Worm (Caenorhabditis elegans) whole organism, L2 larva: Measurements from ENCODE around the gene R53.5.
A peak's percentile ranks its signal among the peaks of the same experiment; 100 is the strongest.

ENCODE experiments used
- C34F6.9 ChIP-seq: fragments of 150-350 bp; optimal IDR thresholded peaks from 2 replicates; lab custom pipeline; 2014; ENCODE audit warnings: missing biosample characterization, missing genetic modification characterization
- F13H6.1 ChIP-seq: sonication (generic microtip); optimal IDR thresholded peaks from 2 replicates; lab custom pipeline; 2016; ENCODE audit warnings: missing genetic modification characterization, missing compliant biosample characterization
- R02D3.7 ChIP-seq: fragments of 150-350 bp; optimal IDR thresholded peaks from 2 replicates; lab custom pipeline; 2014; ENCODE audit warnings: missing biosample characterization, missing genetic modification characterization
- Y55F3AM.14 ChIP-seq: fragments of 200-800 bp; sonication (Bioruptor generic); optimal IDR thresholded peaks from 2 replicates; lab custom pipeline; 2018; ENCODE audit warnings: mild to moderate bottlenecking, missing genetic modification characterization, missing compliant biosample characterization
- ZK546.5 ChIP-seq: sonication (generic microtip); optimal IDR thresholded peaks from 2 replicates; lab custom pipeline; 2017; ENCODE audit warnings: missing biosample characterization, missing genetic modification characterization
- alr-1 ChIP-seq: fragments of 150-350 bp; optimal IDR thresholded peaks from 2 replicates; lab custom pipeline; 2014; ENCODE audit warnings: missing biosample characterization, missing genetic modification characterization
- aly-2 ChIP-seq: fragments of 150-350 bp; optimal IDR thresholded peaks from 2 replicates; lab custom pipeline; 2014; ENCODE audit warnings: missing biosample characterization, missing genetic modification characterization
- ama-1 ChIP-seq: fragments of 150-350 bp; optimal IDR thresholded peaks from 2 replicates; lab custom pipeline; 2018; ENCODE audit warnings: inconsistent platforms
- blmp-1 ChIP-seq: sonication (generic microtip); optimal IDR thresholded peaks from 2 replicates; lab custom pipeline; 2017; ENCODE audit warnings: missing genetic modification characterization, mild to moderate bottlenecking, missing compliant biosample characterization, antibody characterized with exemption, moderate library complexity; ENCODE audit not compliant: insufficient read depth
- ceh-16 ChIP-seq: fragments of 150-350 bp; optimal IDR thresholded peaks from 2 replicates; lab custom pipeline; 2014; ENCODE audit warnings: missing biosample characterization, missing genetic modification characterization
- ceh-82 ChIP-seq: fragments of 150-350 bp; optimal IDR thresholded peaks from 2 replicates; lab custom pipeline; 2014; ENCODE audit warnings: missing biosample characterization, missing genetic modification characterization
- crh-2 ChIP-seq: sonication (generic microtip); optimal IDR thresholded peaks from 2 replicates; lab custom pipeline; 2017; ENCODE audit warnings: missing biosample characterization, missing genetic modification characterization
- dmd-4 ChIP-seq: sonication (generic microtip); optimal IDR thresholded peaks from 2 replicates; lab custom pipeline; 2017; ENCODE audit warnings: missing biosample characterization, missing genetic modification characterization
- egl-27 ChIP-seq: sonication (generic microtip); optimal IDR thresholded peaks from 3 replicates; lab custom pipeline; 2017; ENCODE audit warnings: missing biosample characterization, missing genetic modification reagents, missing genetic modification characterization
- elt-3 ChIP-seq: sonication (generic microtip); optimal IDR thresholded peaks from 2 replicates; lab custom pipeline; 2017; ENCODE audit warnings: missing biosample characterization, missing genetic modification characterization
- gmeb-1 ChIP-seq: fragments of 150-350 bp; optimal IDR thresholded peaks from 2 replicates; lab custom pipeline; 2014; ENCODE audit warnings: missing biosample characterization, missing genetic modification characterization
- lin-11 ChIP-seq: fragments of 150-350 bp; sonication (generic microtip); optimal IDR thresholded peaks from 2 replicates; lab custom pipeline; 2014; ENCODE audit warnings: missing biosample characterization, missing genetic modification characterization, inconsistent platforms, mixed read lengths
- lin-13 ChIP-seq: fragments of 150-350 bp; optimal IDR thresholded peaks from 2 replicates; lab custom pipeline; 2014; ENCODE audit warnings: missing biosample characterization, missing genetic modification reagents, missing genetic modification characterization
- lin-39 ChIP-seq: fragments of 150-350 bp; optimal IDR thresholded peaks from 2 replicates; lab custom pipeline; 2014; ENCODE audit warnings: missing biosample characterization, missing genetic modification reagents, missing genetic modification characterization
- lsy-2 ChIP-seq, 2 experiments: fragments of 150-350 bp in 1 of 2; sonication (generic microtip) in 1 of 2; optimal IDR thresholded peaks; 2 replicates each; lab custom pipeline; 2014 to 2017; ENCODE audit warnings: missing biosample characterization in 2 of 2, missing genetic modification characterization in 2 of 2
- mbf-1 ChIP-seq: sonication (generic microtip); optimal IDR thresholded peaks from 2 replicates; lab custom pipeline; 2017; ENCODE audit warnings: missing biosample characterization, missing genetic modification characterization
- mdl-1 ChIP-seq, 2 experiments: fragments of 150-350 bp in 1 of 2; sonication (generic microtip) in 1 of 2; optimal IDR thresholded peaks; 2 replicates each; lab custom pipeline; 2017; ENCODE audit warnings: missing biosample characterization in 2 of 2, missing genetic modification characterization in 2 of 2
- nhr-10 ChIP-seq: sonication (generic microtip); optimal IDR thresholded peaks from 2 replicates; lab custom pipeline; 2017; ENCODE audit warnings: missing biosample characterization, missing genetic modification characterization
- nhr-11 ChIP-seq: fragments of 150-350 bp; optimal IDR thresholded peaks from 2 replicates; lab custom pipeline; 2014; ENCODE audit warnings: missing biosample characterization, missing genetic modification characterization
- nhr-12 ChIP-seq: fragments of 150-350 bp; optimal IDR thresholded peaks from 2 replicates; lab custom pipeline; 2014; ENCODE audit warnings: missing biosample characterization, missing genetic modification characterization
- nhr-129 ChIP-seq: fragments of 150-350 bp; optimal IDR thresholded peaks from 2 replicates; lab custom pipeline; 2014; ENCODE audit warnings: missing biosample characterization, missing genetic modification characterization
- nhr-21 ChIP-seq: fragments of 150-350 bp; optimal IDR thresholded peaks from 2 replicates; lab custom pipeline; 2014; ENCODE audit warnings: missing biosample characterization, missing genetic modification characterization
- nhr-23 ChIP-seq: fragments of 150-350 bp; optimal IDR thresholded peaks from 2 replicates; lab custom pipeline; 2014; ENCODE audit warnings: missing biosample characterization, missing genetic modification reagents, missing genetic modification characterization
- nhr-237 ChIP-seq: fragments of 150-350 bp; optimal IDR thresholded peaks from 2 replicates; lab custom pipeline; 2014; ENCODE audit warnings: missing biosample characterization, missing genetic modification characterization
- nhr-25 ChIP-seq: fragments of 150-350 bp; sonication (generic microtip); optimal IDR thresholded peaks from 3 replicates; lab custom pipeline; 2014; ENCODE audit warnings: missing biosample characterization, missing genetic modification characterization
- nhr-6 ChIP-seq: fragments of 150-350 bp; optimal IDR thresholded peaks from 2 replicates; lab custom pipeline; 2014; ENCODE audit warnings: missing biosample characterization, missing genetic modification characterization
- peb-1 ChIP-seq: fragments of 150-350 bp; optimal IDR thresholded peaks from 2 replicates; lab custom pipeline; 2014; ENCODE audit warnings: missing biosample characterization, missing genetic modification characterization
- sem-4 ChIP-seq: fragments of 150-350 bp; optimal IDR thresholded peaks from 2 replicates; lab custom pipeline; 2014; ENCODE audit warnings: missing biosample characterization, missing genetic modification reagents, missing genetic modification characterization
- skn-1 ChIP-seq: sonication (generic microtip); optimal IDR thresholded peaks from 2 replicates; lab custom pipeline; 2017; ENCODE audit warnings: missing biosample characterization, missing genetic modification characterization
- sma-3 ChIP-seq: sonication (generic microtip); optimal IDR thresholded peaks from 2 replicates; lab custom pipeline; 2016; ENCODE audit warnings: missing genetic modification reagents, missing genetic modification characterization, missing compliant biosample characterization
- sma-9 ChIP-seq, 2 experiments: fragments of 150-350 bp in 1 of 2; sonication (generic microtip) in 1 of 2; optimal IDR thresholded peaks; 2 replicates each; lab custom pipeline; 2014 to 2016; ENCODE audit warnings: missing genetic modification characterization in 2 of 2, mild to moderate bottlenecking in 1 of 2, missing biosample characterization in 1 of 2, missing compliant biosample characterization in 1 of 2, missing genetic modification reagents in 1 of 2, moderate library complexity in 1 of 2
- snpc-4 ChIP-seq: fragments of 150-350 bp; optimal IDR thresholded peaks from 2 replicates; lab custom pipeline; 2014; ENCODE audit warnings: missing biosample characterization, missing genetic modification characterization
- unc-39 ChIP-seq: fragments of 150-350 bp; optimal IDR thresholded peaks from 2 replicates; lab custom pipeline; 2014; ENCODE audit warnings: missing biosample characterization, missing genetic modification characterization
- unc-55 ChIP-seq: fragments of 150-350 bp; sonication (generic microtip); optimal IDR thresholded peaks from 3 replicates; lab custom pipeline; 2014; ENCODE audit warnings: missing biosample characterization, missing genetic modification reagents, missing genetic modification characterization
- unc-62 ChIP-seq: fragments of 150-350 bp; optimal IDR thresholded peaks from 2 replicates; lab custom pipeline; 2014; ENCODE audit warnings: missing biosample characterization, missing genetic modification reagents, missing genetic modification characterization
- zag-1 ChIP-seq: fragments of 150-350 bp; optimal IDR thresholded peaks from 2 replicates; lab custom pipeline; 2014; ENCODE audit warnings: missing biosample characterization, missing genetic modification characterization
- ztf-1 ChIP-seq: fragments of 200-800 bp; sonication (Bioruptor generic); conservative IDR thresholded peaks from 2 replicates; pipeline ENCODE4 v1.3.6; 2022; ENCODE audit warnings: missing genetic modification characterization, missing compliant biosample characterization
- ztf-11 ChIP-seq: sonication (generic microtip); optimal IDR thresholded peaks from 2 replicates; lab custom pipeline; 2017; ENCODE audit warnings: missing biosample characterization, missing genetic modification characterization
- ztf-4 ChIP-seq: fragments of 150-350 bp; optimal IDR thresholded peaks from 2 replicates; lab custom pipeline; 2014; ENCODE audit warnings: missing biosample characterization, missing genetic modification characterization

The R53.5 gene

DNA sequence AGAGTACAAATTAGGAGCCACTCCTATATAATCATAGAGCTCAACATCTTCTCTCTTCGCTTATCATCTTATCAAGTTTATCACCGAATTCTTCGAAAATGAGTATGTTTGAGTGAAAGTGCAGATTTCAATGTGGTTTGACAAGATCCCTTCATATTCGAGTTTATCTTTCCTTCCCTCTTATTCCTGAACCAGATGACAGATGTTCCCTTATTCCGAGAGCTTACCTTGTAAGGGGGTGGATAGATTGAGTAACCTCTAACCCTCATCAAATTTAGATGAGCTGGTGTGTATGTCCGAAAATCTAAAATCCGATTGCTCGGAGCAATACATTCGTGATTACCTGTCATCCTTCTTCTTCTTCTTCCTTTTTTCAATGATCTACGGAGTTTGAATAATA is 21.6 kb downstream of the R53.5 start:
- TF ChIP-seq nhr-21 (tag; lab: Kevin White, UChicago), result no peak
- TF ChIP-seq sem-4, result no peak
- no peak for TF ChIP-seq Y55F3AM.14
- no peak for TF ChIP-seq nhr-10 (tag; lab: Kevin White, UChicago)
- no peak for TF ChIP-seq nhr-6 (tag; lab: Kevin White, UChicago)
- TF ChIP-seq mdl-1 (tag; optimal IDR thresholded peaks at IDR 0.05; lab: Kevin White, UChicago), result no peak
- no peak for TF ChIP-seq lin-13
- no peak for TF ChIP-seq lin-11 (tag; lab: Kevin White, UChicago)
- TF ChIP-seq lin-39 (tag; lab: Kevin White, UChicago), result no peak
- TF ChIP-seq nhr-12 (tag; lab: Kevin White, UChicago), result no peak
- TF ChIP-seq peb-1 (tag; lab: Kevin White, UChicago), result no peak
- no peak for TF ChIP-seq ceh-82
- no peak for TF ChIP-seq unc-55 (GFP tag; lab: Kevin White, UChicago)
- no peak for TF ChIP-seq sma-3 (GFP tag; lab: Kevin White, UChicago)
- TF ChIP-seq ceh-16 (tag; lab: Kevin White, UChicago), result no peak

DNA sequence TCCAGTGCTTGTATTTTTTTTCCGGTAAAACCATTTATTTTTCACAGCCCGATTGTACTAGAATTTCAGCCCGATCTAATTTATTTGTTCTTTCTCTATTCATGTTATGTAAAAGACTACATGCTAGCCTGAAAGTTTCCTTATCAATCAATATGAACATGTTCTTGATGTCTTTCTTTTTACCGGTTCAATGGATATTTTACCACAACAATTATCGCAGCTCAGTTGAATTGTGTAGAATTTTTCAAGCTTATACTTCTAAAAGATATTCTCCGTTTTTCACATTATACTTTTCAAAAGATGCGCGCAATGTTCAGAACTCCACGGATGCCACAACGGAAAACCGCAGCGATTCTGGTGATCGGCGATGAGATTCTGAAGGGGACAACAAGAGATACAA is 26.5 kb downstream of the R53.5 start, which contains the start of gene flad-1:
flad-1 (plus strand) TSS at position 301 of the 400 bp plus-strand sequence.
- no peak for TF ChIP-seq sem-4
- TF ChIP-seq aly-2, result no peak
- no peak for TF ChIP-seq ztf-1 (GFP tag; lab: Robert Waterston, UW)
- TF ChIP-seq blmp-1, result no peak
- TF ChIP-seq sma-3 (GFP tag; lab: Kevin White, UChicago), result no peak
- TF ChIP-seq unc-62 (GFP tag; lab: Kevin White, UChicago), result no peak
- no peak for TF ChIP-seq C34F6.9
- no peak for TF ChIP-seq unc-55 (GFP tag; lab: Kevin White, UChicago)
- no peak for TF ChIP-seq skn-1 (tag; lab: Kevin White, UChicago)
- TF ChIP-seq alr-1 (tag; lab: Kevin White, UChicago), result no peak
- TF ChIP-seq, all 48 proteins: peak for 0

DNA sequence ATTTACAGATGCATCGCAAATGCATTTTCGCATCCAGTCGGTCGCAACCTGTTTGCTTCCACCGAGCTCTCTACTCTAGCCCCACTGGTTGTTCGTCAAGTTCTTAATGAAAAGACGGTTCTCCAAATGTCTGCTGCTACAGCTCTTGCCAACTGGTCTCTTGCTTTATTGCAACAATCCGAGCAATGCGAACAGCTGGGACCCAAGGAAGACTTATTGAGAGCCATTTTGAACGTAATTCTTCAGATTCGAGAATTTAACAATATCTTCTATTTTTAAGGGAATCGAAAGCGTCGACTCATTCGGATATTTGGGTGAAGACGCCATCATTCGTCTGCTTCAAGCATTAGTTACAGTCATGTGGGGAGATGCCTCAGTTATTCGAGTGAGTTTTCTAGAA is 27.0 kb downstream of the R53.5 start:
- no peak for TF ChIP-seq nhr-129
- no peak for TF ChIP-seq elt-3
- TF ChIP-seq ztf-1 (GFP tag; lab: Robert Waterston, UW), result no peak
- no peak for TF ChIP-seq sma-9 (GFP tag; optimal IDR thresholded peaks at IDR 0.05; lab: Kevin White, UChicago)
- TF ChIP-seq sma-9 (tag; optimal IDR thresholded peaks at IDR 0.05; lab: Kevin White, UChicago), result no peak
- TF ChIP-seq nhr-12 (tag; lab: Kevin White, UChicago), result no peak
- TF ChIP-seq crh-2 (tag; lab: Kevin White, UChicago), result no peak
- no peak for TF ChIP-seq nhr-25 (tag; lab: Kevin White, UChicago)
- TF ChIP-seq gmeb-1 (tag; lab: Kevin White, UChicago), result no peak
- no peak for TF ChIP-seq alr-1 (tag; lab: Kevin White, UChicago)
- no peak for TF ChIP-seq snpc-4 (tag; lab: Kevin White, UChicago)
- TF ChIP-seq lin-39 (tag; lab: Kevin White, UChicago), result no peak
- no peak for TF ChIP-seq dmd-4 (tag; lab: Kevin White, UChicago)
- no peak for TF ChIP-seq ceh-82
- TF ChIP-seq blmp-1, result no peak
- no peak for TF ChIP-seq nhr-10 (tag; lab: Kevin White, UChicago)
- TF ChIP-seq R02D3.7 (tag; lab: Kevin White, UChicago), result no peak
- TF ChIP-seq unc-39 (tag; lab: Kevin White, UChicago), result no peak
- no peak for TF ChIP-seq egl-27

DNA sequence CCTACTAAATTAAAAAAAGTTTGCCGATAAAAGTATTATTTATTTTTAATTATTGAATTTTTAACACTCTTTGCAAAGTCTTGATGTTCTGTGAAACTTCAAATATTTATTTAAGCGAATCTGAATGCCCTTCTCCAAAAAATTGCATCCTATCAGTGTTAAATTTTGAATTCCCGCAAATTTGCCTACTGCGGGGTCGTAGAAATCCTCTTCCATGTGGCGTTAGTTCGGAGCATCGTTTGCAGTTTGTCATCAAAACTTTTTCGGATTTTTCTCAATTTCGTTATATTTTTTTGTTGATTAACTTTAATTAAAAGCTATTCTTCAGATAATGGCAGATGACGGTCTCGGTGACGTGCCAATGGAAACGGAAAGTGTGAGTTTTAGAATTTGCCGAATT is 29.9 kb downstream of the R53.5 start, which contains the start of gene ufd-3:
ufd-3 (plus strand) TSS at position 324 of the 400 bp plus-strand sequence.
- TF ChIP-seq nhr-10 (tag; lab: Kevin White, UChicago) (no peak), elt-3 (no peak), ama-1 (lab: Kevin White, UChicago) (peak; percentile 24), crh-2 (tag; lab: Kevin White, UChicago) (peak; percentile 90), ceh-82 (no peak), lin-13 (peak; percentile 83), zag-1 (tag; lab: Kevin White, UChicago) (peak; percentile 60), unc-62 (GFP tag; lab: Kevin White, UChicago) (no peak), mdl-1 (tag; optimal IDR thresholded peaks at IDR 0.05; lab: Kevin White, UChicago) (peak in 1 of 2 experiments; percentile 6), aly-2 (no peak), peb-1 (tag; lab: Kevin White, UChicago) (no peak), nhr-12 (tag; lab: Kevin White, UChicago) (no peak), unc-55 (GFP tag; lab: Kevin White, UChicago) (peak; percentile 88), nhr-21 (tag; lab: Kevin White, UChicago) (peak; percentile 68), mbf-1 (tag; lab: Kevin White, UChicago) (no peak), ZK546.5 (tag; lab: Kevin White, UChicago) (no peak), nhr-23 (no peak), ztf-4 (tag; lab: Kevin White, UChicago) (peak; percentile 66), nhr-129 (peak; percentile 77), ztf-1 (GFP tag; lab: Robert Waterston, UW) (no peak), nhr-11 (tag; lab: Kevin White, UChicago) (peak; percentile 16), gmeb-1 (tag; lab: Kevin White, UChicago) (peak; percentile 97), sma-3 (GFP tag; lab: Kevin White, UChicago) (peak; percentile 88), nhr-237 (tag; lab: Kevin White, UChicago) (no peak), Y55F3AM.14 (no peak), egl-27 (peak; percentile 72), ztf-11 (tag; lab: Kevin White, UChicago) (no peak), lsy-2 (tag; optimal IDR thresholded peaks at IDR 0.05; lab: Kevin White, UChicago) (peak; percentile 73 to 93), skn-1 (tag; lab: Kevin White, UChicago) (peak; percentile 56), F13H6.1 (peak; percentile 84), ceh-16 (tag; lab: Kevin White, UChicago) (no peak), R02D3.7 (tag; lab: Kevin White, UChicago) (peak; percentile 47), C34F6.9 (peak; percentile 95)
